Fruit fly (Drosophila melanogaster): ENCODE data around the gene f-cup.

dm6 chr3R:13700192-13700591 lies 446 bp downstream of the f-cup start, which contains the start of gene ninaB:
- no peak for TF ChIP-seq psq (optimal IDR thresholded peaks at IDR 0.05)
- TF ChIP-seq h (optimal IDR thresholded peaks at IDR 0.05) = no peak

All from Kc167 (cell line).